Fruit fly (Drosophila melanogaster) whole organism, embryonic: Measurements from ENCODE around the gene 14-3-3epsilon.

Source experiments
- Adf1 ChIP-seq: fragments of 200-800 bp; sonication (Bioruptor generic); IDR thresholded peaks from 2 replicates; pipeline ENCODE4 v1.3.6; 2022; ENCODE audit warnings: missing biosample characterization, missing genetic modification characterization
- CG10431 ChIP-seq: fragments of 200-800 bp; sonication (Bioruptor generic); optimal IDR thresholded peaks from 3 replicates; lab custom pipeline; 2018; ENCODE audit warnings: missing biosample characterization, mild to moderate bottlenecking, missing genetic modification characterization
- CG10979 ChIP-seq: fragments of 200-800 bp; sonication (Bioruptor generic); optimal IDR thresholded peaks from 2 replicates; lab custom pipeline; 2018; ENCODE audit warnings: missing biosample characterization, mild to moderate bottlenecking, missing genetic modification characterization, moderate library complexity
- CG11085 ChIP-seq: fragments of 200-800 bp; sonication (Bioruptor generic); IDR thresholded peaks from 2 replicates; pipeline ENCODE4 v1.3.6; 2022; ENCODE audit warnings: missing biosample characterization, missing genetic modification characterization
- CG11723 ChIP-seq: fragments of 200-800 bp; sonication (Bioruptor generic); optimal IDR thresholded peaks from 2 replicates; lab custom pipeline; 2017; ENCODE audit warnings: missing biosample characterization, mild to moderate bottlenecking, missing genetic modification characterization
- CG12104 ChIP-seq: fragments of 200-800 bp; sonication (Bioruptor generic); optimal IDR thresholded peaks from 3 replicates; lab custom pipeline; 2016; ENCODE audit warnings: missing biosample characterization, missing genetic modification characterization
- CG1233 ChIP-seq: fragments of 200-800 bp; sonication (Bioruptor generic); optimal IDR thresholded peaks from 4 replicates; lab custom pipeline; 2018; ENCODE audit warnings: missing biosample characterization, mild to moderate bottlenecking, missing genetic modification characterization
- CG12942 ChIP-seq: fragments of 200-800 bp; sonication (Bioruptor generic); optimal IDR thresholded peaks from 3 replicates; lab custom pipeline; 2016; ENCODE audit warnings: missing biosample characterization, missing genetic modification characterization
- CG13775 ChIP-seq: fragments of 200-800 bp; sonication (Bioruptor generic); optimal IDR thresholded peaks from 3 replicates; lab custom pipeline; 2017; ENCODE audit warnings: missing biosample characterization, mild to moderate bottlenecking, missing genetic modification characterization
- CG15011 ChIP-seq: fragments of 200-800 bp; sonication (Bioruptor generic); optimal IDR thresholded peaks from 3 replicates; lab custom pipeline; 2018; ENCODE audit warnings: missing biosample characterization, mild to moderate bottlenecking, missing genetic modification characterization
- CG15479 ChIP-seq: fragments of 200-800 bp; sonication (Bioruptor generic); optimal IDR thresholded peaks from 3 replicates; lab custom pipeline; 2019; ENCODE audit warnings: missing biosample characterization, mild to moderate bottlenecking, missing genetic modification characterization, moderate library complexity
- CG17385 ChIP-seq: fragments of 200-800 bp; sonication (Bioruptor generic); optimal IDR thresholded peaks from 3 replicates; lab custom pipeline; 2018; ENCODE audit warnings: missing biosample characterization, mild to moderate bottlenecking, missing genetic modification characterization
- CG18619 ChIP-seq: fragments of 200-800 bp; sonication (Bioruptor generic); optimal IDR thresholded peaks from 3 replicates; lab custom pipeline; 2017; ENCODE audit warnings: missing biosample characterization, mild to moderate bottlenecking, missing genetic modification characterization
- CG2678 ChIP-seq: fragments of 200-800 bp; sonication (Bioruptor generic); optimal IDR thresholded peaks from 3 replicates; lab custom pipeline; 2019; ENCODE audit warnings: missing biosample characterization, mild to moderate bottlenecking, missing genetic modification characterization, moderate library complexity
- CG30020 ChIP-seq: fragments of 200-800 bp; optimal IDR thresholded peaks from 2 replicates; lab custom pipeline; 2019; ENCODE audit warnings: missing biosample characterization, mild to moderate bottlenecking, missing genetic modification characterization, moderate library complexity
- CG31365 ChIP-seq: fragments of 200-800 bp; sonication (Bioruptor generic); optimal IDR thresholded peaks from 2 replicates; lab custom pipeline; 2018; ENCODE audit warnings: missing biosample characterization, mild to moderate bottlenecking, missing genetic modification characterization
- CG3407 ChIP-seq: fragments of 200-800 bp; sonication (Bioruptor generic); optimal IDR thresholded peaks from 2 replicates; lab custom pipeline; 2018; ENCODE audit warnings: missing biosample characterization, mild to moderate bottlenecking, missing genetic modification characterization
- CG6254 ChIP-seq: fragments of 200-800 bp; sonication (Bioruptor generic); optimal IDR thresholded peaks from 3 replicates; lab custom pipeline; 2017; ENCODE audit warnings: mild to moderate bottlenecking, missing biosample characterization, missing genetic modification reagents, missing genetic modification characterization
- CG6654 ChIP-seq: fragments of 200-800 bp; sonication (Bioruptor generic); optimal IDR thresholded peaks from 2 replicates; lab custom pipeline; 2017; ENCODE audit warnings: missing biosample characterization, mild to moderate bottlenecking, missing genetic modification characterization
- CG7745 ChIP-seq: fragments of 200-800 bp; sonication (Bioruptor generic); optimal IDR thresholded peaks from 2 replicates; lab custom pipeline; 2018; ENCODE audit warnings: missing biosample characterization, mild to moderate bottlenecking, missing genetic modification characterization, moderate library complexity
- CG8290 ChIP-seq, 3 experiments: fragments of 200-800 bp; sonication (Bioruptor generic); optimal IDR thresholded peaks; 2 replicates each; lab custom pipeline; 2016 to 2019; ENCODE audit warnings: missing biosample characterization in 3 of 3, missing genetic modification characterization in 3 of 3, mild to moderate bottlenecking in 2 of 3, moderate library complexity in 1 of 3
- CG8944 ChIP-seq: fragments of 200-800 bp; sonication (Bioruptor generic); optimal IDR thresholded peaks from 3 replicates; lab custom pipeline; 2016; ENCODE audit warnings: missing biosample characterization, missing genetic modification characterization
- CG9727 ChIP-seq: fragments of 200-800 bp; sonication (Bioruptor generic); optimal IDR thresholded peaks from 3 replicates; lab custom pipeline; 2017; ENCODE audit warnings: missing biosample characterization, mild to moderate bottlenecking, missing genetic modification characterization
- CoRest ChIP-seq: fragments of 200-800 bp; sonication (Bioruptor generic); optimal IDR thresholded peaks from 3 replicates; lab custom pipeline; 2018; ENCODE audit warnings: missing biosample characterization, mild to moderate bottlenecking, missing genetic modification characterization, moderate library complexity
- HLH54F ChIP-seq: fragments of 200-800 bp; sonication (Bioruptor generic); optimal IDR thresholded peaks from 3 replicates; lab custom pipeline; 2016; ENCODE audit warnings: missing biosample characterization, missing genetic modification characterization
- Hr78 ChIP-seq, 2 experiments: fragments of 200-800 bp in 1 of 2; fragments of >200 bp in 1 of 2; sonication (Bioruptor generic) in 1 of 2; optimal IDR thresholded peaks; 2 replicates each; lab custom pipeline; 2017 to 2019; ENCODE audit warnings: missing biosample characterization in 2 of 2, missing genetic modification characterization in 2 of 2, mild to moderate bottlenecking in 1 of 2, moderate library complexity in 1 of 2
- Mad ChIP-seq: fragments of 200-800 bp; sonication (Bioruptor generic); optimal IDR thresholded peaks from 2 replicates; lab custom pipeline; 2016; ENCODE audit warnings: missing biosample characterization, missing genetic modification characterization
- Nf-YC ChIP-seq: fragments of 200-800 bp; optimal IDR thresholded peaks from 3 replicates; lab custom pipeline; 2019; ENCODE audit warnings: missing biosample characterization, mild to moderate bottlenecking, missing genetic modification characterization, moderate library complexity
- Rfx ChIP-seq: fragments of 200-800 bp; sonication (Bioruptor generic); IDR thresholded peaks from 2 replicates; pipeline ENCODE4 v1.3.6; 2022; ENCODE audit warnings: missing biosample characterization, missing genetic modification characterization
- Sox100B ChIP-seq: fragments of 200-800 bp; sonication (Bioruptor generic); optimal IDR thresholded peaks from 3 replicates; lab custom pipeline; 2018; ENCODE audit warnings: missing biosample characterization, mild to moderate bottlenecking, missing genetic modification characterization
- abd-A ChIP-seq: fragments of 200-800 bp; sonication (Bioruptor generic); optimal IDR thresholded peaks from 3 replicates; lab custom pipeline; 2019; ENCODE audit warnings: missing biosample characterization, mild to moderate bottlenecking, missing genetic modification characterization, moderate library complexity
- az2 ChIP-seq: fragments of 200-800 bp; sonication (Bioruptor generic); optimal IDR thresholded peaks from 3 replicates; lab custom pipeline; 2016; ENCODE audit warnings: missing biosample characterization, missing genetic modification characterization
- crp ChIP-seq, 2 experiments: fragments of 200-800 bp; sonication (Bioruptor generic); optimal IDR thresholded peaks; 2 replicates in 1 of 2; 3 replicates in 1 of 2; lab custom pipeline; 2017; ENCODE audit warnings: missing biosample characterization in 2 of 2, missing genetic modification characterization in 2 of 2, mild to moderate bottlenecking in 1 of 2, moderate library complexity in 1 of 2
- fd64A ChIP-seq: fragments of 200-800 bp; sonication (Bioruptor generic); optimal IDR thresholded peaks from 3 replicates; lab custom pipeline; 2018; ENCODE audit warnings: missing biosample characterization, mild to moderate bottlenecking, missing genetic modification characterization
- gsb-n ChIP-seq: fragments of 200-800 bp; sonication (Bioruptor generic); optimal IDR thresholded peaks from 3 replicates; lab custom pipeline; 2018; ENCODE audit warnings: missing biosample characterization, mild to moderate bottlenecking, missing genetic modification characterization
- ind ChIP-seq: fragments of 200-800 bp; sonication (Bioruptor generic); optimal IDR thresholded peaks from 3 replicates; lab custom pipeline; 2016; ENCODE audit warnings: missing biosample characterization, missing genetic modification characterization
- lilli ChIP-seq: fragments of 200-800 bp; sonication (Bioruptor generic); optimal IDR thresholded peaks from 3 replicates; lab custom pipeline; 2016; ENCODE audit warnings: missing biosample characterization, missing genetic modification characterization
- nerfin-1 ChIP-seq: fragments of 200-800 bp; sonication (Bioruptor generic); optimal IDR thresholded peaks from 3 replicates; lab custom pipeline; 2019; ENCODE audit warnings: missing biosample characterization, mild to moderate bottlenecking, missing genetic modification characterization, moderate library complexity
- phol ChIP-seq: fragments of 200-800 bp; sonication (Bioruptor generic); optimal IDR thresholded peaks from 3 replicates; lab custom pipeline; 2018; ENCODE audit warnings: missing biosample characterization, mild to moderate bottlenecking, missing genetic modification characterization, moderate library complexity
- pzg ChIP-seq: fragments of 200-800 bp; sonication (Bioruptor generic); optimal IDR thresholded peaks from 3 replicates; lab custom pipeline; 2018; ENCODE audit warnings: missing biosample characterization, mild to moderate bottlenecking, missing genetic modification characterization, moderate library complexity
- repo ChIP-seq: fragments of 200-800 bp; sonication (Bioruptor generic); optimal IDR thresholded peaks from 2 replicates; lab custom pipeline; 2016; ENCODE audit warnings: missing biosample characterization, missing genetic modification characterization
- sima ChIP-seq: fragments of 200-800 bp; sonication (Bioruptor generic); optimal IDR thresholded peaks from 2 replicates; lab custom pipeline; 2016; ENCODE audit warnings: missing biosample characterization, missing genetic modification characterization
- slou ChIP-seq: fragments of 200-800 bp; sonication (Bioruptor generic); optimal IDR thresholded peaks from 3 replicates; lab custom pipeline; 2016; ENCODE audit warnings: missing biosample characterization, missing genetic modification characterization
- sqz ChIP-seq: fragments of 200-800 bp; sonication (Bioruptor generic); optimal IDR thresholded peaks from 3 replicates; lab custom pipeline; 2018; ENCODE audit warnings: missing biosample characterization, mild to moderate bottlenecking, missing genetic modification characterization
- toy ChIP-seq: fragments of 200-800 bp; sonication (Bioruptor generic); IDR thresholded peaks from 2 replicates; pipeline ENCODE4 v1.3.6; 2022; ENCODE audit warnings: missing biosample characterization, missing genetic modification characterization
- unpg ChIP-seq: fragments of 200-800 bp; sonication (Bioruptor generic); optimal IDR thresholded peaks from 3 replicates; lab custom pipeline; 2018; ENCODE audit warnings: missing biosample characterization, mild to moderate bottlenecking, missing genetic modification characterization, moderate library complexity
- zen2 ChIP-seq: fragments of 200-800 bp; sonication (Bioruptor generic); IDR thresholded peaks from 3 replicates; pipeline ENCODE4 v1.3.6; 2022; ENCODE audit warnings: missing biosample characterization, missing genetic modification characterization; ENCODE audit not compliant: partially characterized antibody
- zf30C ChIP-seq: fragments of 200-800 bp; sonication (Bioruptor generic); optimal IDR thresholded peaks from 3 replicates; lab custom pipeline; 2018; ENCODE audit warnings: missing biosample characterization, mild to moderate bottlenecking, missing genetic modification characterization

Gene 14-3-3epsilon

dm6 chr3R:18196991-18197801 lies 45.1 kb upstream of the 14-3-3epsilon start (continued):
- peak; percentile 97 for TF ChIP-seq CG15479 (GFP tag; lab: Kevin White, UChicago)
- TF ChIP-seq CG6654 (GFP tag; lab: Kevin White, UChicago), result peak; percentile 36
- TF ChIP-seq CG12942, result peak; percentile 15
- TF ChIP-seq az2 (GFP tag; lab: Kevin White, UChicago), result peak; percentile 57
- peak; percentile 70 for TF ChIP-seq CG13775 (GFP tag; lab: Kevin White, UChicago)
- TF ChIP-seq lilli (GFP tag; lab: Kevin White, UChicago), result peak; percentile 41
- no peak for TF ChIP-seq HLH54F (GFP tag; lab: Kevin White, UChicago)
- peak; percentile 73 for TF ChIP-seq Sox100B (GFP tag; lab: Kevin White, UChicago)
- TF ChIP-seq nerfin-1, result peak; percentile 25
- TF ChIP-seq crp (GFP tag; optimal IDR thresholded peaks at IDR 0.05; lab: Kevin White, UChicago), result no peak
- TF ChIP-seq abd-A (tag; lab: Kevin White, UChicago), result peak; percentile 71
- TF ChIP-seq CG12104 (GFP tag; lab: Kevin White, UChicago), result peak; percentile 59
- TF ChIP-seq CG6254 (GFP tag; lab: Kevin White, UChicago), result no peak
- no peak for TF ChIP-seq Mad (GFP tag; lab: Kevin White, UChicago)
- TF ChIP-seq Hr78 (GFP tag; optimal IDR thresholded peaks at IDR 0.05; lab: Kevin White, UChicago), result peak in 1 of 2 experiments; percentile 10
- no peak for TF ChIP-seq CG8290 (GFP tag; optimal IDR thresholded peaks at IDR 0.05; lab: Kevin White, UChicago)
- TF ChIP-seq CG8290 (tag; optimal IDR thresholded peaks at IDR 0.05; lab: Kevin White, UChicago), result peak in 1 of 2 experiments; percentile 71
- TF ChIP-seq CG3407 (GFP tag; lab: Kevin White, UChicago), result peak; percentile 26
- peak; percentile 26 for TF ChIP-seq CG7745 (tag; lab: Kevin White, UChicago)
- no peak for TF ChIP-seq sima (GFP tag; lab: Kevin White, UChicago)
- TF ChIP-seq CG11085, result no peak
- no peak for TF ChIP-seq CG8944 (GFP tag; lab: Kevin White, UChicago)
- peak; percentile 60 for TF ChIP-seq phol (tag; lab: Kevin White, UChicago)
- TF ChIP-seq CG31365 (tag; lab: Kevin White, UChicago), result no peak
- TF ChIP-seq CG30020 (tag; lab: Kevin White, UChicago), result peak; percentile 9
- TF ChIP-seq pzg, result peak; percentile 3
- peak; percentile 50 for TF ChIP-seq gsb-n (tag; lab: Kevin White, UChicago)
- no peak for TF ChIP-seq fd64A
- no peak for TF ChIP-seq Adf1 (GFP tag; lab: Robert Waterston, UW)
- TF ChIP-seq CG1233 (GFP tag; lab: Kevin White, UChicago), result peak; percentile 73
- no peak for TF ChIP-seq slou (GFP tag; lab: Kevin White, UChicago)
- TF ChIP-seq CG2678, result peak; percentile 80
- TF ChIP-seq Rfx (GFP tag; lab: Robert Waterston, UW), result no peak
- peak; percentile 99 for TF ChIP-seq CG17385 (GFP tag; lab: Kevin White, UChicago)
- no peak for TF ChIP-seq zf30C (GFP tag; lab: Kevin White, UChicago)
- peak; percentile 75 for TF ChIP-seq CG18619 (GFP tag; lab: Kevin White, UChicago)
- peak; percentile 80 for TF ChIP-seq CG9727 (GFP tag; lab: Kevin White, UChicago)
- peak; percentile 49 for TF ChIP-seq CG10979
- peak; percentile 27 for TF ChIP-seq CG15011 (GFP tag; lab: Kevin White, UChicago)
- TF ChIP-seq unpg (GFP tag; lab: Kevin White, UChicago), result peak; percentile 58
- peak; percentile 98 for TF ChIP-seq sqz (GFP tag; lab: Kevin White, UChicago)
- TF ChIP-seq CoRest (tag; lab: Kevin White, UChicago), result peak; percentile 86
- peak; percentile 51 for TF ChIP-seq ind (GFP tag; lab: Kevin White, UChicago)
- TF ChIP-seq zen2 (GFP tag; lab: Robert Waterston, UW), result no peak
- no peak for TF ChIP-seq CG10431
- TF ChIP-seq toy (GFP tag; lab: Robert Waterston, UW), result no peak
- peak; percentile 45 for TF ChIP-seq Nf-YC
- TF ChIP-seq CG11723 (GFP tag; lab: Kevin White, UChicago), result no peak
- TF ChIP-seq repo (GFP tag; lab: Kevin White, UChicago), result no peak
